Worm (Caenorhabditis elegans): ENCODE data around the gene jun-1.

DNA sequence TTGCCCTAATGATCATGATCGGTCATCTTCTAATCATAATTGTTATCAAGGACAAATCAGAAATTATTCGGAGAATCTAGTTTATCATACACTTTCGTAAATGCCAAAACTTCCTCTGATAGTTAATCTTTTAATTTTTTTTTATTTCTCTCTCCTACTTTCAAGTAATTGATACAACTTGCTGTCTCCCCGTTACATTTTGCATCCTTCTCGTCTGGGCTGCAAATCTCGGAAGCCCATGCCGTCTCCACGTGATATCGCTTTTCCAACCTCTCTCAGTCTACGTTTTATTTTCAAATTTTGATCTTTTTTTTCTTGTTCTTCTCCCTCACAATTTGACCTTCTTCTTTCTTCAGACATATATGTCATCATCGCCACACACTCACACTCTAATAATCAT is 48.1 kb downstream of the jun-1 start, which contains the start of gene rhy-1:
- no peak for TF ChIP-seq elt-3 (tag; optimal IDR thresholded peaks at IDR 0.05)
- no peak for TF ChIP-seq elt-1 (tag; optimal IDR thresholded peaks at IDR 0.05)
- TF ChIP-seq lin-39 (tag; optimal IDR thresholded peaks at IDR 0.05): no peak
- no peak for TF ChIP-seq ztf-11 (tag; optimal IDR thresholded peaks at IDR 0.05)
- TF ChIP-seq fos-1 (tag; optimal IDR thresholded peaks at IDR 0.05): no peak
- no peak for TF ChIP-seq aly-2 (tag; optimal IDR thresholded peaks at IDR 0.05)
- TF ChIP-seq nhr-11 (tag; optimal IDR thresholded peaks at IDR 0.05): no peak
- no peak for TF ChIP-seq pha-4 (tag; optimal IDR thresholded peaks at IDR 0.05)
- TF ChIP-seq pqm-1 (tag; optimal IDR thresholded peaks at IDR 0.05): no peak
- TF ChIP-seq unc-62 (GFP tag; optimal IDR thresholded peaks at IDR 0.05): no peak
- TF ChIP-seq nhr-77 (tag; optimal IDR thresholded peaks at IDR 0.05): no peak
